Worm (Caenorhabditis elegans) whole organism, mixed stage, embryonic: ENCODE measurements around the gene H28G03.3.

Experiments used
- M03D4.4 ChIP-seq: sonication (generic microtip); optimal IDR thresholded peaks from 2 replicates; lab custom pipeline; 2017; ENCODE audit warnings: mild to moderate bottlenecking, missing genetic modification characterization, missing compliant biosample characterization
- blmp-1 ChIP-seq: fragments of 150-350 bp; optimal IDR thresholded peaks from 2 replicates; lab custom pipeline; 2014; ENCODE audit warnings: missing biosample characterization, missing genetic modification characterization
- nhr-28 ChIP-seq: fragments of 150-350 bp; optimal IDR thresholded peaks from 2 replicates; lab custom pipeline; 2014; ENCODE audit warnings: missing biosample characterization, missing genetic modification characterization
- tbx-8 ChIP-seq: fragments of 200-800 bp; sonication (Bioruptor generic); optimal IDR thresholded peaks from 2 replicates; lab custom pipeline; 2018; ENCODE audit warnings: mild to moderate bottlenecking, missing genetic modification characterization, moderate library complexity, missing compliant biosample characterization

DNA sequence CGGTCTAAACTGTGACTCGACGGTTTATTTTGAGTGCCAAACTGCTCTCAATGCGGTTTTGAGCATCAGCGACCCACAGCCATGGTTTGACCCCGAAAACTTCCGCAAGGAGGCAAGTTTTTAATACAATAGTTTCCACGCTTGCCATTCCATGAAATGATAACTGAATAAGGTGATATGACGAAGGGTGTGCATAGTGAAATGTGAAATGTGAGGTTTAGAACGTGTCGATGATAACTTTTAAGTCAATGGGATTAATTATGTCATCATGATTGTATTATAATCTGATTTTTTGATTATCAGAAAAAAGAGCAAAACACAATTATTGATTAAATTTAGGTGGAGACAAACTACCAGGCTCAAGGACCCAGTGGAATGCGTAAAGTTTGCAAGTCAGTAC is 29.2 kb upstream of the H28G03.3 start:
- TF ChIP-seq blmp-1 (tag; lab: Kevin White, UChicago) (no peak), M03D4.4 (tag; lab: Kevin White, UChicago) (no peak), nhr-28 (tag; lab: Kevin White, UChicago) (no peak), tbx-8 (GFP tag; lab: Kevin White, UChicago) (no peak)
